Fruit fly (Drosophila melanogaster) S2 (cell line): Measurements from ENCODE around the gene CG17777.

Experiments
- CG8478 ChIP-seq: fragments of >200 bp; optimal IDR thresholded peaks from 2 replicates; lab custom pipeline; 2018
- CTCF ChIP-seq, 2 experiments: fragments of >200 bp; optimal IDR thresholded peaks; 2 replicates each; lab custom pipeline; 2018

DNA sequence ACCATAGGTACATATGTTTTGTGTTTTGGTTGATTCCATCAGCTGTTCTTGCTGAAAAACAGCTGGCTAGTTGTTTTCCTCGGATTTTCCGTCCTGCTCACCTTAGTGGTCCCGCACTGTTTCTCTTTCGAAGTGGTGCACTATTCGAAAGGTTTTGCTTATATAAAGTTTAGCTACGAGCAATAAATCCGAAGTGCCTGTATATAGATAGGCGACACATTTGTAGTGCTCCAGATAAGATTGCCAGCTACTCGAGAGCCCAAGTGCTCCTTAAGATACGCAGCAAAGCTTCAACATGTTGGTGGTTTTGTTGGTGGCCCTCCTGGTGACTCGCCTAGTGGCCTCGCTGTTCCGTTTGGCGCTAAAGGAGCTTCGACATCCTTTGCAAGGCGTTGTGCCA is 7.9 kb upstream of the CG17777 start, which contains the start of gene Cyp4ae1:
- no peak for TF ChIP-seq CTCF (optimal IDR thresholded peaks at IDR 0.05; lab: Kevin White, UChicago)
- no peak for TF ChIP-seq CG8478 (lab: Kevin White, UChicago)
